Worm (Caenorhabditis elegans): ENCODE data around the gene die-1.

Gene die-1

DNA sequence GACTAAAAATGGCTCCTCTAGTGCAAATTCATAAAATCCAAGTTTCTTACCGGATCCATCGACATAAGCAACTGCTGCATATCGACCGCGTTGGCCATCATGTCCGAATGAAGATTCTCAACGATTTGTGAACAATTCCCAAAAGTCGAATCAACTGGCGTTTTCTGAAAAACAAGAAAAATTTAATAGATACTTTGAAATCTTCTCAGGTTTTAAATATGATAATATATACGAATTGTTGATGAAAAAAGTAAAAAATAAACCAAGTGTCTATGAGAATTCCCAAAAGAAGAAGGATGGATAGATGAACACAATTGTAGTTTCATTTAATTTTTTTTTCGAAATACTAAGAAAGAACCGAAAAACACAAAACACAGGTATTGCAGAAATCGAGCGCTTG lies at the start of gene die-1:
TSS of gene die-1 (minus strand) at position 101 of the 400 bp plus-strand sequence.
- TF ChIP-seq elt-3 (tag; optimal IDR thresholded peaks at IDR 0.05) (no peak), unc-62 (GFP tag; optimal IDR thresholded peaks at IDR 0.05) (no peak)

ce11 chrII:10116690-10117089 lies 49.0 kb upstream of the die-1 start:
- TF ChIP-seq jun-1 (tag; optimal IDR thresholded peaks at IDR 0.05), result no peak
- TF ChIP-seq nhr-67 (tag; optimal IDR thresholded peaks at IDR 0.05), result no peak
- no peak for TF ChIP-seq skn-1 (tag; optimal IDR thresholded peaks at IDR 0.05)
- no peak for TF ChIP-seq ztf-11 (tag; optimal IDR thresholded peaks at IDR 0.05)
- no peak for TF ChIP-seq lsy-12 (tag; optimal IDR thresholded peaks at IDR 0.05)
- no peak for TF ChIP-seq egl-5 (tag; optimal IDR thresholded peaks at IDR 0.05)
- TF ChIP-seq fkh-10 (GFP tag; optimal IDR thresholded peaks at IDR 0.05), result no peak
- TF ChIP-seq ceh-82 (tag; optimal IDR thresholded peaks at IDR 0.05), result no peak
- no peak for TF ChIP-seq daf-12 (tag; optimal IDR thresholded peaks at IDR 0.05)
- TF ChIP-seq elt-2 (tag; optimal IDR thresholded peaks at IDR 0.05), result no peak
- TF ChIP-seq nhr-25 (tag; optimal IDR thresholded peaks at IDR 0.05), result no peak
- TF ChIP-seq snpc-4 (tag; optimal IDR thresholded peaks at IDR 0.05), result no peak
- no peak for TF ChIP-seq lin-39 (tag; optimal IDR thresholded peaks at IDR 0.05)
- TF ChIP-seq hmg-11 (tag; optimal IDR thresholded peaks at IDR 0.05), result no peak
- no peak for TF ChIP-seq nhr-12 (tag; optimal IDR thresholded peaks at IDR 0.05)
- no peak for TF ChIP-seq mml-1 (tag; optimal IDR thresholded peaks at IDR 0.05)
- TF ChIP-seq nhr-23 (tag; optimal IDR thresholded peaks at IDR 0.05), result no peak
- TF ChIP-seq elt-3 (tag; optimal IDR thresholded peaks at IDR 0.05), result no peak

- TF ChIP-seq ceh-28 (tag; optimal IDR thresholded peaks at IDR 0.05), result no peak
- no peak for TF ChIP-seq ceh-82 (tag; optimal IDR thresholded peaks at IDR 0.05)
- TF ChIP-seq sea-2 (GFP tag; optimal IDR thresholded peaks at IDR 0.05), result no peak
- TF ChIP-seq nhr-43 (tag; optimal IDR thresholded peaks at IDR 0.05; ENCODE audit: poor library complexity, severe bottlenecking), result no peak
- no peak for TF ChIP-seq mml-1 (tag; optimal IDR thresholded peaks at IDR 0.05)
- no peak for TF ChIP-seq elt-2 (tag; optimal IDR thresholded peaks at IDR 0.05)
- TF ChIP-seq nhr-67 (tag; optimal IDR thresholded peaks at IDR 0.05), result no peak
Observed at ce11 chrII:10108377-10108776, 40.7 kb upstream of the die-1 start, which contains the start of the genes ZK945.7 and ZK945.8. ZK945.7 (minus strand) TSS chrII:10108477. ZK945.8 (plus strand) TSS chrII:10108651.

DNA sequence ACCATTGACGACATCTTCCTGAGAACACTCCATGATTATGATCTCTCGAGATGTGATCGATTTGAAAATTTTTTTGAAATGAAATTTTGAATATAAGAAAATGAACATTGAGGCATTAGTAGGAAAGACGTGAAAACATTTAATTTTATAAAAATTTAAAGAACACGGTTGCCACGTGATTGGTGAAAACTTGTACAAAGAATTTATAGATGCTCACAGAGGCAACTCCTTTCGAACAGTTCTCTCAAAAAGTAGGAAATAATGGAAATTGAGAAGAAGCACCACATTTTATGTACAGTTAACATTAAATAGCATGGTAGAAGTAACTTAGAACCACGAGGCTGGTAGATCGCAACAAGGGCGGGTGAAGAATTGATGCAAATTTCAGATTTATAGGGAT lies 39.2 kb upstream of the die-1 start, which contains the start of gene ZK945.6:
TSS of gene ZK945.6 (minus strand) at position 101 of the 400 bp plus-strand sequence.
- TF ChIP-seq nhr-12 (tag; optimal IDR thresholded peaks at IDR 0.05) (no peak), skn-1 (tag; optimal IDR thresholded peaks at IDR 0.05) (no peak), aly-2 (tag; optimal IDR thresholded peaks at IDR 0.05) (no peak), fkh-10 (GFP tag; optimal IDR thresholded peaks at IDR 0.05) (no peak), zag-1 (tag; optimal IDR thresholded peaks at IDR 0.05) (no peak), lin-39 (tag; optimal IDR thresholded peaks at IDR 0.05) (no peak), ama-1 (optimal IDR thresholded peaks at IDR 0.05) (no peak), sea-2 (GFP tag; optimal IDR thresholded peaks at IDR 0.05) (no peak)

ce11 chrII:10105604-10106003 lies 37.9 kb upstream of the die-1 start, which contains the start of gene ZK945.4:
ZK945.4 (minus strand) TSS chrII:10105704.
- TF ChIP-seq tbx-2 (tag; optimal IDR thresholded peaks at IDR 0.05) (no peak), skn-1 (tag; optimal IDR thresholded peaks at IDR 0.05) (no peak), nhr-28 (tag; optimal IDR thresholded peaks at IDR 0.05) (no peak), aly-2 (tag; optimal IDR thresholded peaks at IDR 0.05) (no peak), egl-5 (tag; optimal IDR thresholded peaks at IDR 0.05) (no peak), ceh-82 (tag; optimal IDR thresholded peaks at IDR 0.05) (no peak), ceh-9 (tag; optimal IDR thresholded peaks at IDR 0.05) (no peak)

ce11 chrII:10103212-10103611 lies 35.5 kb upstream of the die-1 start:
- TF ChIP-seq skn-1 (tag; optimal IDR thresholded peaks at IDR 0.05), result no peak
- TF ChIP-seq nhr-12 (tag; optimal IDR thresholded peaks at IDR 0.05), result no peak
- no peak for TF ChIP-seq eor-1 (tag; optimal IDR thresholded peaks at IDR 0.05)
- TF ChIP-seq ZK546.5 (tag; optimal IDR thresholded peaks at IDR 0.05), result no peak
- TF ChIP-seq nhr-11 (tag; optimal IDR thresholded peaks at IDR 0.05), result no peak
- TF ChIP-seq mml-1 (tag; optimal IDR thresholded peaks at IDR 0.05), result no peak
- no peak for TF ChIP-seq fos-1 (tag; optimal IDR thresholded peaks at IDR 0.05)

All from whole organism, L3 larva.